Worm (Caenorhabditis elegans) whole organism, L3 larva: ENCODE results near the gene Y17G7B.17.

Experiments used
- ceh-82 ChIP-seq: fragments of 150-350 bp; optimal IDR thresholded peaks from 2 replicates; lab custom pipeline; 2014; ENCODE audit warnings: missing biosample characterization, missing genetic modification characterization
- ceh-9 ChIP-seq: sonication (generic microtip); optimal IDR thresholded peaks from 2 replicates; lab custom pipeline; 2018; ENCODE audit warnings: missing biosample characterization, missing genetic modification characterization
- egl-5 ChIP-seq: fragments of 150-350 bp; optimal IDR thresholded peaks from 2 replicates; lab custom pipeline; 2017; ENCODE audit warnings: missing biosample characterization, missing genetic modification reagents, missing genetic modification characterization, inconsistent platforms
- elt-2 ChIP-seq: sonication (generic microtip); optimal IDR thresholded peaks from 2 replicates; lab custom pipeline; 2016; ENCODE audit warnings: missing genetic modification reagents, mild to moderate bottlenecking, missing genetic modification characterization, missing compliant biosample characterization
- fkh-10 ChIP-seq: sonication (generic microtip); optimal IDR thresholded peaks from 2 replicates; lab custom pipeline; 2017; ENCODE audit warnings: missing biosample characterization, missing genetic modification reagents, missing genetic modification characterization
- lin-39 ChIP-seq: fragments of 150-350 bp; optimal IDR thresholded peaks from 2 replicates; lab custom pipeline; 2018; ENCODE audit warnings: missing biosample characterization, missing genetic modification reagents, missing genetic modification characterization
- nfya-1 ChIP-seq: sonication (generic microtip); optimal IDR thresholded peaks from 2 replicates; lab custom pipeline; 2017; ENCODE audit warnings: missing genetic modification characterization, mild to moderate bottlenecking, missing compliant biosample characterization, antibody characterized with exemption, moderate library complexity; ENCODE audit not compliant: insufficient read depth
- nhr-76 ChIP-seq: fragments of 150-350 bp; sonication (generic microtip); optimal IDR thresholded peaks from 5 replicates; lab custom pipeline; 2014; ENCODE audit warnings: missing biosample characterization, missing genetic modification characterization
- pha-4 ChIP-seq: fragments of 150-350 bp; optimal IDR thresholded peaks from 2 replicates; lab custom pipeline; 2014; ENCODE audit warnings: missing biosample characterization, missing genetic modification reagents, missing genetic modification characterization
- pqm-1 ChIP-seq: fragments of 150-350 bp; optimal IDR thresholded peaks from 2 replicates; lab custom pipeline; 2017; ENCODE audit warnings: missing biosample characterization, missing genetic modification characterization, inconsistent platforms
- unc-39 ChIP-seq: sonication (generic microtip); optimal IDR thresholded peaks from 4 replicates; lab custom pipeline; 2017; ENCODE audit warnings: missing biosample characterization, missing genetic modification characterization
- unc-62 ChIP-seq: fragments of 150-350 bp; sonication (generic microtip); optimal IDR thresholded peaks from 4 replicates; lab custom pipeline; 2014; ENCODE audit warnings: missing biosample characterization, missing genetic modification reagents, missing genetic modification characterization

ce11 chrII:12081454-12081853, 18.3 kb downstream of the Y17G7B.17 start:
- TF ChIP-seq pqm-1 (tag; lab: Kevin White, UChicago) (no peak), ceh-9 (tag; lab: Kevin White, UChicago) (no peak), elt-2 (no peak), nfya-1 (tag; lab: Kevin White, UChicago) (no peak), unc-62 (GFP tag; lab: Kevin White, UChicago) (no peak), ceh-82 (no peak), pha-4 (tag; lab: Kevin White, UChicago) (no peak), nhr-76 (tag; lab: Kevin White, UChicago) (no peak), fkh-10 (GFP tag; lab: Kevin White, UChicago) (no peak), lin-39 (tag; lab: Kevin White, UChicago) (no peak), egl-5 (tag; lab: Kevin White, UChicago) (no peak), unc-39 (tag; lab: Kevin White, UChicago) (no peak)
